Fruit fly (Drosophila melanogaster): ENCODE results near the gene CRMP.

Gene CRMP

DNA sequence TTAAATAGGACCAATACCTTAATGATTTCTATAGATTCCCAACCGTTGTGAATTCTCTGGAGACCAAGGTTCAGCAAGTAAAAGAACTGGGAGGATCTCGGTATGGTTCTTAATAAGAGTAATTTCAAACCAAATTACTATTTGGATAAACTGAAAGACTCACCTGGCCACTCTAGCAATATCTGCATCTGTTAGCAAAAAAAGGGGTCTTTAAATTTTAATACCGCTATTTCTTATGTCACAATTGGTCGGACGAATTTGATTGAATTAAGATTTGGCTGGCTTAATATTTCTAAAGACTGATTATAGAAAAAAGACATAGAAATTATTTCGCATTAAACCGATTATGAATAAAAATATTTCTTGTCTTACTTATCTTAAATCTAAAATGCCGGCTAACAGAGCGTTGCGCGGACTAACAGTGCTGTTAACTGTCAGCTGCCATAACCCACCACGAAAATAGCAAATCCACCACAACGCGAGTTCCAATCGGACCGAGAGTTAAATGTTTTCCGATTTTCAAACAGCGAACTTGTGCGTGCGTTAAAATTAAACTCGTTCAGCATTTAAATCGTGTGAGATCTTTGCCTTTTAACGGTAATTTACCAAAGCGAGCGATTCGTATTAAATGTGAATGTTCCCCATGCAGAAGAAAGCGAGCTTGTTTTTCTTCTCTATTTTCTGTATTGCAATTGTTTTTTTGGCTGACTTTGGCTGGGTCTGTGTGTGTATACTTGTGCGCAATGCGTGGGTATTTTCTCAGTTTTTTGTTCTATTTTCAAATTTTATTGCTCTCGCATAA lies at the start of gene CRMP:
Gene CRMP, plus strand, starts transcription at position 474 of the 802 bp plus-strand sequence.
- TF ChIP-seq Sox102F (GFP tag; optimal IDR thresholded peaks at IDR 0.05) (no peak), Sox15 (GFP tag; optimal IDR thresholded peaks at IDR 0.05) (no peak), CG6854 (GFP tag; optimal IDR thresholded peaks at IDR 0.05) (peak; percentile 45), lz (GFP tag; optimal IDR thresholded peaks at IDR 0.05) (no peak), Hr39 (GFP tag; optimal IDR thresholded peaks at IDR 0.05) (no peak), dsx (GFP tag; optimal IDR thresholded peaks at IDR 0.05; ENCODE audit: poor library complexity, severe bottlenecking) (peak; percentile 17), CG6808 (GFP tag; optimal IDR thresholded peaks at IDR 0.05) (peak; percentile 48), net (GFP tag; optimal IDR thresholded peaks at IDR 0.05) (no peak), CG16779 (tag; optimal IDR thresholded peaks at IDR 0.05) (peak; percentile 0), CG6276 (GFP tag; optimal IDR thresholded peaks at IDR 0.05) (peak; percentile 62), CG8319 (GFP tag; optimal IDR thresholded peaks at IDR 0.05) (no peak), CG32006 (GFP tag; optimal IDR thresholded peaks at IDR 0.05) (no peak), CG11902 (GFP tag; optimal IDR thresholded peaks at IDR 0.05) (no peak), Sox14 (GFP tag; optimal IDR thresholded peaks at IDR 0.05) (no peak), CG9139 (GFP tag; optimal IDR thresholded peaks at IDR 0.05) (peak; percentile 33), eg (GFP tag; IDR thresholded peaks at IDR 0.05) (no peak; the same call in 2 of the 3 replicates), CG34406 (GFP tag; optimal IDR thresholded peaks at IDR 0.05) (no peak), CG3919 (GFP tag; optimal IDR thresholded peaks at IDR 0.05) (no peak), salr (GFP tag; optimal IDR thresholded peaks at IDR 0.05) (no peak), CG11294 (GFP tag; IDR thresholded peaks at IDR 0.05) (no peak), spab (GFP tag; optimal IDR thresholded peaks at IDR 0.05) (no peak), Gug (GFP tag; IDR thresholded peaks at IDR 0.05) (no peak), CG3032 (tag; optimal IDR thresholded peaks at IDR 0.05) (no peak), fd85E (GFP tag; optimal IDR thresholded peaks at IDR 0.05) (no peak), topi (GFP tag; optimal IDR thresholded peaks at IDR 0.05) (no peak), Lpt (GFP tag; optimal IDR thresholded peaks at IDR 0.05) (no peak), CG1621 (tag; optimal IDR thresholded peaks at IDR 0.05) (peak; percentile 4), ss (GFP tag; optimal IDR thresholded peaks at IDR 0.05) (peak; percentile 13 to 50), Met (GFP tag; optimal IDR thresholded peaks at IDR 0.05) (no peak), Blimp-1 (GFP tag; optimal IDR thresholded peaks at IDR 0.05) (no peak), CG8632 (GFP tag; optimal IDR thresholded peaks at IDR 0.05) (no peak), Eip78C (GFP tag) (peak; percentile 52), fkh (GFP tag; optimal IDR thresholded peaks at IDR 0.05) (no peak), CG11762 (GFP tag; optimal IDR thresholded peaks at IDR 0.05; ENCODE audit: insufficient read depth) (no peak), CG4318 (GFP tag; optimal IDR thresholded peaks at IDR 0.05) (no peak), dac (GFP tag; optimal IDR thresholded peaks at IDR 0.05) (no peak), Smox (GFP tag; optimal IDR thresholded peaks at IDR 0.05) (no peak), acj6 (GFP tag; optimal IDR thresholded peaks at IDR 0.05) (no peak), OdsH (GFP tag; optimal IDR thresholded peaks at IDR 0.05) (no peak), Ets21C (GFP tag; optimal IDR thresholded peaks at IDR 0.05) (no peak), CG8119 (GFP tag; IDR thresholded peaks at IDR 0.05) (0 out of 3 replicates have a peak, but pooled peaks have one; percentile 44), Hr4 (GFP tag; optimal IDR thresholded peaks at IDR 0.05) (no peak), CG15336 (GFP tag; IDR thresholded peaks at IDR 0.05) (peak; percentile 31; the same call in 1 of the 2 replicates), Eip93F (GFP tag; optimal IDR thresholded peaks at IDR 0.05) (no peak), CG7368 (GFP tag; optimal IDR thresholded peaks at IDR 0.05) (no peak), Ets96B (tag; optimal IDR thresholded peaks at IDR 0.05) (no peak), vri (GFP tag; optimal IDR thresholded peaks at IDR 0.05) (no peak)
